Worm (Caenorhabditis elegans) whole organism, mixed stage, embryonic: Measurements from ENCODE around the gene sorf-1.

Experiments
- lsy-2 ChIP-seq: fragments of 150-350 bp; optimal IDR thresholded peaks from 2 replicates; lab custom pipeline; 2014; ENCODE audit warnings: missing biosample characterization, missing genetic modification characterization
- mep-1 ChIP-seq: fragments of 150-350 bp; optimal IDR thresholded peaks from 2 replicates; lab custom pipeline; 2017; ENCODE audit warnings: missing biosample characterization, missing genetic modification reagents, missing genetic modification characterization, inconsistent platforms
- nhr-12 ChIP-seq: fragments of 150-350 bp; optimal IDR thresholded peaks from 2 replicates; lab custom pipeline; 2014; ENCODE audit warnings: missing biosample characterization, missing genetic modification characterization
- nhr-237 ChIP-seq: fragments of 150-350 bp; optimal IDR thresholded peaks from 2 replicates; lab custom pipeline; 2014; ENCODE audit warnings: missing biosample characterization, missing genetic modification characterization
- sem-2 ChIP-seq: fragments of 200-800 bp; sonication (Bioruptor generic); optimal IDR thresholded peaks from 2 replicates; lab custom pipeline; 2018; ENCODE audit warnings: mild to moderate bottlenecking, missing genetic modification characterization, missing compliant biosample characterization
- sptf-1 ChIP-seq: sonication (generic microtip); optimal IDR thresholded peaks from 2 replicates; lab custom pipeline; 2017; ENCODE audit warnings: mild to moderate bottlenecking, missing genetic modification characterization, moderate library complexity, missing compliant biosample characterization
- unc-39 ChIP-seq: fragments of 150-350 bp; optimal IDR thresholded peaks from 2 replicates; lab custom pipeline; 2014; ENCODE audit warnings: missing biosample characterization, missing genetic modification characterization
- ztf-11 ChIP-seq: fragments of 150-350 bp; optimal IDR thresholded peaks from 2 replicates; lab custom pipeline; 2014; ENCODE audit warnings: missing biosample characterization, missing genetic modification characterization

DNA sequence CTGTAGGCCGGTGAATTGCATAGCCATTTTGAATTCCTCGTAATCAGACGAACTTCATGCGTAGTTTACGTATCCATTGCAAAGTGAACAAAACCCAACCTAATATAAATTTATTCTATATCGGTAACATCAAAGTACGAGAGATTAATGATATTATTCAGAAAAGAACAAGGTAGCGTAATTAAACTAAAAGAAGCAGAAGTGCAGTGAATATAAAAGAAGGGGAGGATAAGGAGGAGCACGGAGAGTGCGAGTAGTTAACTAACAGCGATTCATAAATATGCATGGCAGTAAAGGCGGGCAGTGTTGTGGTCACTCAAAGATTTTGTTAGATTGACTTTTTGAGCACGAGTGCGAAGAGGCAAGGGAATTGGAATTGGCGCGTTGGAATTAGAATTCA, 4.4 kb downstream of the sorf-1 start, which contains the start of gene clc-3:
- TF ChIP-seq ztf-11 (tag; lab: Kevin White, UChicago), result no peak
- TF ChIP-seq unc-39 (tag; lab: Kevin White, UChicago), result no peak
- no peak for TF ChIP-seq nhr-237
- TF ChIP-seq lsy-2, result no peak
- TF ChIP-seq nhr-12 (tag; lab: Kevin White, UChicago), result no peak
- TF ChIP-seq sem-2 (GFP tag; lab: Kevin White, UChicago), result no peak
- no peak for TF ChIP-seq sptf-1
- TF ChIP-seq mep-1 (tag; lab: Kevin White, UChicago), result no peak
